Fruit fly (Drosophila melanogaster): ENCODE results near the gene CG5196.
A peak's percentile ranks its signal among the peaks of the same experiment; 100 is the strongest.

CG5196 gene

DNA sequence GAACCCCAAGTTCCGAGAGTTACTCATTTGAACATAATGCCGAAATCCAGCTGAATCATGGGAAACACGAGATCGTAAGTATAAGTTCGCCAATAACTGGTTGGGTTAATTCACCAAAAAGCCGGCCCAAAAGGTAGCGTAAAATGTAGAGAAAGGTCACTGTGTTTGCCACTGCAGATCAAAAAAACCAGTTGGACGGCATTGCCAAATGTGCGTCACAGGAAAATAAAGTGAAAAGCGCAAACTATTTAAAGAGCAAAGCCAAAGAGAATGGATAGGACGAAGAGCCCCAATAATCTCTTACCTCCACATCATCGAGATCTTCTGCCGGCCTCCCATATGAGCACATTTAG is 37.5 kb upstream of the CG5196 start:
- TF ChIP-seq ss (GFP tag; optimal IDR thresholded peaks at IDR 0.05), result peak; percentile 11 to 27
- peak; percentile 58 for TF ChIP-seq svp (GFP tag)
- TF ChIP-seq dsx (GFP tag; optimal IDR thresholded peaks at IDR 0.05; ENCODE audit: poor library complexity, severe bottlenecking), result peak; percentile 22
- TF ChIP-seq CG1621 (tag; optimal IDR thresholded peaks at IDR 0.05), result no peak
- no peak for TF ChIP-seq Hr38 (GFP tag; optimal IDR thresholded peaks at IDR 0.05)
- 0 out of 3 replicates have a peak, but pooled peaks have one; percentile 44 for TF ChIP-seq CG6163 (GFP tag; IDR thresholded peaks at IDR 0.05)
- TF ChIP-seq CG15336 (GFP tag; IDR thresholded peaks at IDR 0.05), result no peak; the same call in 1 of the 2 replicates
- peak; percentile 67 for TF ChIP-seq Eip78C (GFP tag)
- TF ChIP-seq CG8119 (GFP tag; IDR thresholded peaks at IDR 0.05), result 0 out of 3 replicates have a peak, but pooled peaks have one; percentile 34

DNA sequence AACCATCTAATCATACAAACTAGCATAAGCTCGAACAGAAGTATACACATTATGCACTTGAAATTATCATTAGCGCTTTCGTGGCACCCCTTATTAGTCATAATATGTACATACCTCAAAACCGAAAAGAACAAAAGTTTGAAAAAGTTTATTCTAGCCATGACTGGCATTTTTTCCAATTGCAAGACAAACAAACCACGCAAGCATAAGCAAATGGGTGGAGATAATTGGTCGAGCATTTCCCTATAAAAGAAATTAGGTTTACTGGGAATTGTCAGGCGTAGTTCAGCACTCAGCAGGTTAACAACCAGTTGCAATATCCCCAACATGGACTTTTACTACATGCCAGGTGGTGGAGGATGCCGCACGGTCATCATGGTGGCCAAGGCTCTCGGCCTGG is 36.4 kb upstream of the CG5196 start, which contains the start of gene GstD2:
GstD2 (plus strand) TSS at position 301 of the 400 bp plus-strand sequence.
- peak; percentile 7 for TF ChIP-seq Eip78C (GFP tag)
- TF ChIP-seq achi (GFP tag; optimal IDR thresholded peaks at IDR 0.05), result no peak

DNA sequence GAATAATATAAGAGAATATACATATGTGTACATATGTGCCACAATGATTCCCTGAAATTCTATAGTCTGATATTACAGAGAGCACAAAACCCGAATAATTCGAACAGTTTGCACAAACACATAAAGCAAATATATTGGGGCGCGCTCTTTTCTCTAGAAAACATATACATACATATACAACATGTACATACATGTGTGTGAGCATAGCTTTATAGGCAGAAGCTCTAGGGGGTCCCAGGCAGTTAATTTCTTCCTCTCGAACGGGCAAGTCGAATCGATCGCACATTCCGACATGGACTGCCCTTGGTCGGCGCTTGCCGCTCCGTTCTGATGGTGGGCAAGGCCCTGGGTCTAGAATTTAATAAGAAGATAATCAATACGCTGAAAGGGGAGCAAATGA is 35.3 kb upstream of the CG5196 start, which contains the start of gene GstD3:
GstD3 (plus strand) TSS at position 269 of the 400 bp plus-strand sequence.
- TF ChIP-seq dac (GFP tag; optimal IDR thresholded peaks at IDR 0.05) (no peak), svp (GFP tag) (peak; percentile 60), Smox (GFP tag; optimal IDR thresholded peaks at IDR 0.05) (no peak), CG6276 (GFP tag; optimal IDR thresholded peaks at IDR 0.05) (no peak), Met (GFP tag; optimal IDR thresholded peaks at IDR 0.05) (no peak), lz (GFP tag; optimal IDR thresholded peaks at IDR 0.05) (no peak), CG11294 (GFP tag; IDR thresholded peaks at IDR 0.05) (no peak), Eip78C (GFP tag) (peak; percentile 4)

DNA sequence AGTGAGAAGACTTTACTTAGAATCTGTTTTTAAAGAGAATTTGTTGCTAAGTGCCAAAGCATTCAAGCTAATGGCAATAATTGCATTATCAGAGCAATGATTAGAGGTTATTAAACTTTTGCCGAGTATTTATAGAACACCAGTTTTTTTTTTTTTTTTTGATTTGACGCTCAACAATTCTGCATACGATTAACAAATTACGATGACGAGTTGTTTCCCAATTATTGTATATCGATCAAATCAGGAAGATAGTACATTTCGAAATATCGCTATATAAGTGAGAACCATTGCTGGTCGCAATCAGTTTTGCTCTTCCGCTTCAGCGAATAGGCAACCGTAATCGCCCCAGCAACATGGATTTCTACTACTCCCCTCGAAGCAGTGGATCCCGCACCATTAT is 34.3 kb upstream of the CG5196 start, which contains the start of gene GstD4:
GstD4 (plus strand) TSS at position 301 of the 400 bp plus-strand sequence.
- TF ChIP-seq Hr4 (GFP tag; optimal IDR thresholded peaks at IDR 0.05), result no peak
- TF ChIP-seq salr (GFP tag; optimal IDR thresholded peaks at IDR 0.05), result no peak
- TF ChIP-seq Lpt (GFP tag; optimal IDR thresholded peaks at IDR 0.05), result no peak
- no peak for TF ChIP-seq Sox14 (GFP tag; optimal IDR thresholded peaks at IDR 0.05)
- TF ChIP-seq Eip78C (GFP tag), result no peak
- TF ChIP-seq topi (GFP tag; optimal IDR thresholded peaks at IDR 0.05), result no peak
- no peak for TF ChIP-seq Blimp-1 (GFP tag; optimal IDR thresholded peaks at IDR 0.05)
- no peak for TF ChIP-seq lz (GFP tag; optimal IDR thresholded peaks at IDR 0.05)
- TF ChIP-seq Met (GFP tag; optimal IDR thresholded peaks at IDR 0.05), result no peak
- TF ChIP-seq Eip93F (GFP tag; optimal IDR thresholded peaks at IDR 0.05), result no peak
- TF ChIP-seq CG6163 (GFP tag; IDR thresholded peaks at IDR 0.05), result no peak
- TF ChIP-seq Ets21C (GFP tag; optimal IDR thresholded peaks at IDR 0.05), result no peak
- TF ChIP-seq CG4318 (GFP tag; optimal IDR thresholded peaks at IDR 0.05), result no peak
- no peak for TF ChIP-seq CG11762 (GFP tag; optimal IDR thresholded peaks at IDR 0.05; ENCODE audit: insufficient read depth)
- no peak for TF ChIP-seq CG31627 (GFP tag; optimal IDR thresholded peaks at IDR 0.05)
- no peak for TF ChIP-seq CG3032 (tag; optimal IDR thresholded peaks at IDR 0.05)
- no peak for TF ChIP-seq spab (GFP tag; optimal IDR thresholded peaks at IDR 0.05)
- no peak for TF ChIP-seq CG7368 (GFP tag; optimal IDR thresholded peaks at IDR 0.05)
- TF ChIP-seq CG6854 (GFP tag; optimal IDR thresholded peaks at IDR 0.05), result no peak
- no peak for TF ChIP-seq CG10669 (GFP tag; optimal IDR thresholded peaks at IDR 0.05)

DNA sequence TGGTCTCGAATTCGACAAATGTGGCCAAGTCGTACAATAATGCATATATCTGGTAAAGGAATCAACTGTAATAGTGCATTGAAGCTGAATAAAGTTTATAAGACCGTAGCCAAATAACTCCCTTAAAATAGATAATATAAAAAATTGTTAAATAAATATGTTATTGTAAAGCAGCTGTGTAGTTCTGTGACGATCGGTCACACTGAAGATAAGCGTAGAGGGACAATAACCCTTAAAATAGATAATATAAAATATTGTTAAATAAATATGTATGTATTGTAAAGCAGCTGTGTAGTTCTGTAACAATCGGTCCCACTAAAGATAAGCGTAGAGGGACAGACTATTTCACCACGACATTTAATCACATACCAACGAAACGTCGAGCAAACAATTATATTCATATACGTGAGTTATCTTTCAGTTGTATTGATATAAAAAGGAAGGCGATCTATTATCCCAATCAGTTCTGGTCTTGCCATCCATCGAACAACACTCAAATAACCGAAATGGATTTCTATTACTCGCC is 32.8 kb upstream of the CG5196 start, which contains the start of gene GstD5:
GstD5 (plus strand) TSS at position 476 of the 526 bp plus-strand sequence.
- no peak for TF ChIP-seq CG11902 (GFP tag; optimal IDR thresholded peaks at IDR 0.05)
- TF ChIP-seq fkh (GFP tag; optimal IDR thresholded peaks at IDR 0.05), result peak; percentile 23
- TF ChIP-seq Eip78C (GFP tag), result peak; percentile 6

All from whole organism, prepupa.